Worm (Caenorhabditis elegans): ENCODE results near the gene srj-7.

Gene srj-7

ce11 chrV:3278101-3278639 is 33.4 kb downstream of the srj-7 start, which contains the start of gene fbxa-64:
Gene fbxa-64 (minus strand): TSS chrV:3278151.
- TF ChIP-seq aptf-2 (GFP tag; conservative IDR thresholded peaks at IDR 0.05), result no peak
- no peak for TF ChIP-seq F23B12.7 (tag; optimal IDR thresholded peaks at IDR 0.05; ENCODE audit: insufficient read depth)
- TF ChIP-seq lin-40 (tag; optimal IDR thresholded peaks at IDR 0.05), result no peak
- no peak for TF ChIP-seq cebp-2 (GFP tag; IDR thresholded peaks at IDR 0.05)
- TF ChIP-seq Y79H2A.3 (GFP tag; conservative IDR thresholded peaks at IDR 0.05), result no peak
- no peak for TF ChIP-seq let-607 (tag; optimal IDR thresholded peaks at IDR 0.05)
- no peak for TF ChIP-seq gei-17 (GFP tag; optimal IDR thresholded peaks at IDR 0.05)
- TF ChIP-seq snpc-1.3 (tag; optimal IDR thresholded peaks at IDR 0.05; ENCODE audit: insufficient read depth), result no peak
- TF ChIP-seq nfyb-1 (GFP tag; IDR thresholded peaks at IDR 0.05), result no peak
- no peak for TF ChIP-seq fkh-3 (tag; optimal IDR thresholded peaks at IDR 0.05)
- TF ChIP-seq lag-1 (GFP tag; IDR thresholded peaks at IDR 0.05), result no peak
- no peak for TF ChIP-seq mxl-1 (tag; optimal IDR thresholded peaks at IDR 0.05)
- no peak for TF ChIP-seq T26A5.8 (tag; optimal IDR thresholded peaks at IDR 0.05)
- no peak for TF ChIP-seq ceh-58 (GFP tag; IDR thresholded peaks at IDR 0.05)

ce11 chrV:3279138-3279537 is 34.3 kb downstream of the srj-7 start:
- TF ChIP-seq rcor-1 (GFP tag; IDR thresholded peaks at IDR 0.05) (no peak), F10E7.11 (tag; optimal IDR thresholded peaks at IDR 0.05) (no peak), ccch-3 (GFP tag; optimal IDR thresholded peaks at IDR 0.05) (no peak), ceh-40 (GFP tag; IDR thresholded peaks at IDR 0.05) (no peak), hlh-26 (GFP tag; conservative IDR thresholded peaks at IDR 0.05) (no peak), B0019.2 (GFP tag; conservative IDR thresholded peaks at IDR 0.05) (no peak), atf-7 (tag; optimal IDR thresholded peaks at IDR 0.05) (no peak), hmg-20 (GFP tag; IDR thresholded peaks at IDR 0.05) (no peak), lin-35 (GFP tag; optimal IDR thresholded peaks at IDR 0.05) (no peak), tbx-9 (tag; optimal IDR thresholded peaks at IDR 0.05; ENCODE audit: borderline replicate concordance) (no peak), nhr-80 (tag; optimal IDR thresholded peaks at IDR 0.05) (no peak), madf-8 (GFP tag; conservative IDR thresholded peaks at IDR 0.05) (no peak), madf-10 (tag; optimal IDR thresholded peaks at IDR 0.05) (no peak), C17E4.6 (GFP tag; IDR thresholded peaks at IDR 0.05) (no peak)

ce11 chrV:3280009-3280408 is 35.2 kb downstream of the srj-7 start, which contains the start of gene T28A11.2:
Gene T28A11.2 (plus strand): TSS chrV:3280379.
- TF ChIP-seq snpc-1.1 (tag; optimal IDR thresholded peaks at IDR 0.05; ENCODE audit: insufficient read depth) (no peak), nhr-27 (tag; optimal IDR thresholded peaks at IDR 0.05) (no peak), dpl-1 (GFP tag; optimal IDR thresholded peaks at IDR 0.05) (no peak), ztf-22 (GFP tag; optimal IDR thresholded peaks at IDR 0.05) (no peak), Y79H2A.3 (GFP tag; conservative IDR thresholded peaks at IDR 0.05) (no peak), lin-40 (tag; optimal IDR thresholded peaks at IDR 0.05) (no peak), madf-3 (GFP tag; IDR thresholded peaks at IDR 0.05) (no peak), lir-1 (GFP tag; conservative IDR thresholded peaks at IDR 0.05) (no peak), nfya-2 (GFP tag; IDR thresholded peaks at IDR 0.05) (no peak), ceh-58 (GFP tag; IDR thresholded peaks at IDR 0.05) (no peak), K12H6.12 (tag; optimal IDR thresholded peaks at IDR 0.05) (no peak), D2030.7 (GFP tag; IDR thresholded peaks at IDR 0.05) (no peak), dpff-1 (tag; optimal IDR thresholded peaks at IDR 0.05) (no peak), F49E8.2 (tag; optimal IDR thresholded peaks at IDR 0.05; ENCODE audit: insufficient read depth) (no peak)

Measured in whole organism, young adult.